Worm (Caenorhabditis elegans) whole organism, L1 larva: ENCODE data around the gene evl-14.

Experiments used
- C34B4.2 ChIP-seq: sonication (generic microtip); optimal IDR thresholded peaks from 2 replicates; lab custom pipeline; 2017; ENCODE audit warnings: mild to moderate bottlenecking, missing genetic modification characterization, missing compliant biosample characterization
- aha-1 ChIP-seq: fragments of 150-350 bp; optimal IDR thresholded peaks from 2 replicates; lab custom pipeline; 2014; ENCODE audit warnings: missing biosample characterization, missing genetic modification characterization
- aly-2 ChIP-seq: fragments of 150-350 bp; optimal IDR thresholded peaks from 2 replicates; lab custom pipeline; 2014; ENCODE audit warnings: missing biosample characterization, missing genetic modification characterization
- ceh-82 ChIP-seq, 3 experiments: fragments of 150-350 bp in 1 of 3; sonication (generic microtip) in 2 of 3; optimal IDR thresholded peaks; 2 replicates each; lab custom pipeline; 2014 to 2017; ENCODE audit warnings: missing biosample characterization in 3 of 3, missing genetic modification characterization in 3 of 3
- lin-15B ChIP-seq: fragments of 150-350 bp; sonication (generic microtip); optimal IDR thresholded peaks from 3 replicates; lab custom pipeline; 2014; ENCODE audit warnings: missing biosample characterization, missing genetic modification characterization
- mdl-1 ChIP-seq, 2 experiments: fragments of 150-350 bp; optimal IDR thresholded peaks; 2 replicates each; lab custom pipeline; 2014 to 2017; ENCODE audit warnings: missing biosample characterization in 2 of 2, missing genetic modification characterization in 2 of 2, inconsistent platforms in 1 of 2
- nhr-12 ChIP-seq: sonication (generic microtip); optimal IDR thresholded peaks from 2 replicates; lab custom pipeline; 2017; ENCODE audit warnings: missing biosample characterization, missing genetic modification characterization
- nhr-237 ChIP-seq: fragments of 150-350 bp; optimal IDR thresholded peaks from 2 replicates; lab custom pipeline; 2014; ENCODE audit warnings: missing biosample characterization, missing genetic modification characterization
- nhr-28 ChIP-seq: fragments of 150-350 bp; optimal IDR thresholded peaks from 2 replicates; lab custom pipeline; 2014; ENCODE audit warnings: missing biosample characterization, missing genetic modification characterization
- nhr-77 ChIP-seq: fragments of 150-350 bp; optimal IDR thresholded peaks from 2 replicates; lab custom pipeline; 2014; ENCODE audit warnings: missing biosample characterization, missing genetic modification characterization
- rnt-1 ChIP-seq: sonication (generic microtip); optimal IDR thresholded peaks from 2 replicates; lab custom pipeline; 2016; ENCODE audit warnings: mild to moderate bottlenecking, missing genetic modification characterization, moderate library complexity, missing compliant biosample characterization

DNA sequence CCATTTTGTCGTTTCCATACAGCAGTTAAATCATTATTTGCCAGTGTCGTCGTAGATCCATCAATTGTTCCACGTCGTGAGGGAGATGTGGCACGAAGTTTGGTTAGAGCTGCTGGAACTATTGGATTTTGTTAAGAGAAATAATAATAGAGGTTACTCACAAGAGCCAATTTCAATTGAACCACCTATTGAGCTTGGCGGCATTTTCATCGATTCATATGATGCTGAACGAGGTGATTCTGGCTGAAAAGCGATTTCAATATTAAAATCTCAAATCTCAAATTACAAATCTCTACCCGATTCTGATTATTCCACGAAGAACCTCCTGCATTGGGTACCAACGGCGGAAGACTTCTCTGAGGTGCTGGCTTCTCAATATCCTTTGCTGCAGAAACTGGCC is 55.0 kb downstream of the evl-14 start:
- no peak for TF ChIP-seq nhr-77 (tag; lab: Kevin White, UChicago)
- no peak for TF ChIP-seq rnt-1
- TF ChIP-seq nhr-12 (tag; lab: Kevin White, UChicago): no peak
- TF ChIP-seq C34B4.2 (tag; lab: Kevin White, UChicago): no peak
- TF ChIP-seq lin-15B (tag; lab: Kevin White, UChicago): no peak
- TF ChIP-seq mdl-1 (tag; optimal IDR thresholded peaks at IDR 0.05; lab: Kevin White, UChicago): no peak
- no peak for TF ChIP-seq aly-2
- TF ChIP-seq aha-1 (tag; lab: Kevin White, UChicago): no peak
- TF ChIP-seq nhr-237 (tag; lab: Kevin White, UChicago): no peak
- no peak for TF ChIP-seq ceh-82 (tag; optimal IDR thresholded peaks at IDR 0.05; lab: Kevin White, UChicago)
- no peak for TF ChIP-seq nhr-28 (tag; lab: Kevin White, UChicago)
